Worm (Caenorhabditis elegans) whole organism, late embryonic: ENCODE results near the gene lgc-32.

ENCODE experiments used
- C08G9.2 ChIP-seq: sonication (generic microtip); optimal IDR thresholded peaks from 2 replicates; lab custom pipeline; 2016; ENCODE audit warnings: mild to moderate bottlenecking, missing genetic modification characterization, moderate library complexity, missing compliant biosample characterization
- C38D4.7 ChIP-seq: fragments of 200-800 bp; sonication (Bioruptor generic); optimal IDR thresholded peaks from 2 replicates; lab custom pipeline; 2018; ENCODE audit warnings: mild to moderate bottlenecking, missing genetic modification characterization, moderate library complexity, missing compliant biosample characterization
- K02D7.2 ChIP-seq: sonication (generic microtip); optimal IDR thresholded peaks from 2 replicates; lab custom pipeline; 2017; ENCODE audit warnings: mild to moderate bottlenecking, missing genetic modification characterization, missing compliant biosample characterization
- K09A11.1 ChIP-seq: sonication (generic microtip); optimal IDR thresholded peaks from 2 replicates; lab custom pipeline; 2017; ENCODE audit warnings: antibody characterized with exemption, mild to moderate bottlenecking, missing genetic modification characterization, missing compliant biosample characterization; ENCODE audit not compliant: insufficient read depth
- T23F11.4 ChIP-seq: fragments of 200-800 bp; sonication (Bioruptor generic); optimal IDR thresholded peaks from 2 replicates; lab custom pipeline; 2018; ENCODE audit warnings: mild to moderate bottlenecking, missing genetic modification characterization, missing compliant biosample characterization
- ahr-1 ChIP-seq: sonication (generic microtip); optimal IDR thresholded peaks from 2 replicates; lab custom pipeline; 2016; ENCODE audit warnings: missing genetic modification characterization, missing compliant biosample characterization
- ceh-34 ChIP-seq: sonication (generic microtip); optimal IDR thresholded peaks from 2 replicates; lab custom pipeline; 2016; ENCODE audit warnings: mild to moderate bottlenecking, missing genetic modification characterization, missing compliant biosample characterization
- ceh-6 ChIP-seq: fragments of 200-800 bp; sonication (Bioruptor generic); optimal IDR thresholded peaks from 2 replicates; lab custom pipeline; 2018; ENCODE audit warnings: mild to moderate bottlenecking, missing genetic modification characterization, missing compliant biosample characterization
- che-1 ChIP-seq: sonication (generic microtip); optimal IDR thresholded peaks from 2 replicates; lab custom pipeline; 2016; ENCODE audit warnings: mild to moderate bottlenecking, missing genetic modification characterization, missing compliant biosample characterization
- elt-2 ChIP-seq: sonication (generic microtip); optimal IDR thresholded peaks from 2 replicates; lab custom pipeline; 2016; ENCODE audit warnings: missing genetic modification reagents, missing genetic modification characterization, missing compliant biosample characterization
- ets-4 ChIP-seq: sonication (generic microtip); optimal IDR thresholded peaks from 2 replicates; lab custom pipeline; 2016; ENCODE audit warnings: missing genetic modification characterization, missing compliant biosample characterization
- eyg-1 ChIP-seq: sonication (generic microtip); optimal IDR thresholded peaks from 2 replicates; lab custom pipeline; 2016; ENCODE audit warnings: missing genotype, missing genetic modification characterization, missing compliant biosample characterization
- fax-1 ChIP-seq: sonication (generic microtip); optimal IDR thresholded peaks from 2 replicates; lab custom pipeline; 2016; ENCODE audit warnings: missing genotype, missing genetic modification characterization, missing compliant biosample characterization
- fkh-10 ChIP-seq: fragments of 150-350 bp; optimal IDR thresholded peaks from 2 replicates; lab custom pipeline; 2014; ENCODE audit warnings: missing biosample characterization, missing genetic modification reagents, missing genetic modification characterization
- fkh-6 ChIP-seq: sonication (generic microtip); optimal IDR thresholded peaks from 2 replicates; lab custom pipeline; 2016; ENCODE audit warnings: missing genetic modification characterization, missing compliant biosample characterization
- hlh-15 ChIP-seq: sonication (generic microtip); optimal IDR thresholded peaks from 2 replicates; lab custom pipeline; 2016; ENCODE audit warnings: missing genetic modification characterization, missing compliant biosample characterization
- hlh-30 ChIP-seq: sonication (generic microtip); optimal IDR thresholded peaks from 2 replicates; lab custom pipeline; 2017; ENCODE audit warnings: antibody characterized with exemption, missing genetic modification characterization, missing compliant biosample characterization; ENCODE audit not compliant: insufficient read depth
- hlh-8 ChIP-seq: sonication (generic microtip); optimal IDR thresholded peaks from 2 replicates; lab custom pipeline; 2016; ENCODE audit warnings: missing genotype, missing genetic modification characterization, missing compliant biosample characterization
- lim-6 ChIP-seq: sonication (generic microtip); optimal IDR thresholded peaks from 2 replicates; lab custom pipeline; 2016; ENCODE audit warnings: missing genetic modification characterization, missing compliant biosample characterization
- lin-11 ChIP-seq: fragments of 200-800 bp; sonication (Bioruptor generic); optimal IDR thresholded peaks from 2 replicates; lab custom pipeline; 2018; ENCODE audit warnings: mild to moderate bottlenecking, missing genetic modification characterization, missing compliant biosample characterization
- madf-2 ChIP-seq: sonication (generic microtip); optimal IDR thresholded peaks from 2 replicates; lab custom pipeline; 2017; ENCODE audit warnings: missing genetic modification characterization, missing compliant biosample characterization
- nhr-11 ChIP-seq: fragments of 150-350 bp; optimal IDR thresholded peaks from 2 replicates; lab custom pipeline; 2014; ENCODE audit warnings: missing biosample characterization, missing genetic modification characterization
- nhr-232 ChIP-seq: sonication (generic microtip); optimal IDR thresholded peaks from 2 replicates; lab custom pipeline; 2016; ENCODE audit warnings: missing genetic modification characterization, missing compliant biosample characterization
- npax-4 ChIP-seq: sonication (generic microtip); optimal IDR thresholded peaks from 2 replicates; lab custom pipeline; 2016; ENCODE audit warnings: missing genetic modification characterization, missing compliant biosample characterization
- pat-9 ChIP-seq: fragments of 200-800 bp; sonication (Bioruptor generic); optimal IDR thresholded peaks from 2 replicates; lab custom pipeline; 2018; ENCODE audit warnings: mild to moderate bottlenecking, missing genetic modification characterization, moderate library complexity, missing compliant biosample characterization
- pha-4 ChIP-seq: fragments of 150-350 bp; optimal IDR thresholded peaks from 2 replicates; lab custom pipeline; 2018; ENCODE audit warnings: missing biosample characterization, missing genetic modification reagents, missing genetic modification characterization
- pqm-1 ChIP-seq: sonication (generic microtip); optimal IDR thresholded peaks from 2 replicates; lab custom pipeline; 2016; ENCODE audit warnings: missing genetic modification characterization, missing compliant biosample characterization
- pros-1 ChIP-seq: fragments of 150-350 bp; optimal IDR thresholded peaks from 2 replicates; lab custom pipeline; 2014; ENCODE audit warnings: missing biosample characterization, missing genetic modification reagents, missing genetic modification characterization
- sdc-2 ChIP-seq: sonication (generic microtip); optimal IDR thresholded peaks from 2 replicates; lab custom pipeline; 2016; ENCODE audit warnings: missing genotype, missing genetic modification characterization, missing compliant biosample characterization
- sox-4 ChIP-seq: sonication (generic microtip); optimal IDR thresholded peaks from 2 replicates; lab custom pipeline; 2017; ENCODE audit warnings: mild to moderate bottlenecking, missing genetic modification characterization, inconsistent platforms, missing compliant biosample characterization
- syd-9 ChIP-seq: sonication (generic microtip); optimal IDR thresholded peaks from 2 replicates; lab custom pipeline; 2016; ENCODE audit warnings: mild to moderate bottlenecking, missing genetic modification characterization, moderate library complexity, missing compliant biosample characterization
- tbx-2 ChIP-seq: sonication (generic microtip); optimal IDR thresholded peaks from 2 replicates; lab custom pipeline; 2016; ENCODE audit warnings: missing genetic modification characterization, missing compliant biosample characterization
- tbx-7 ChIP-seq: sonication (generic microtip); optimal IDR thresholded peaks from 2 replicates; lab custom pipeline; 2016; ENCODE audit warnings: missing genotype, missing genetic modification characterization, missing compliant biosample characterization
- ttx-3 ChIP-seq: sonication (generic microtip); optimal IDR thresholded peaks from 2 replicates; lab custom pipeline; 2016; ENCODE audit warnings: missing genetic modification reagents, missing genetic modification characterization, missing compliant biosample characterization
- unc-55 ChIP-seq: sonication (generic microtip); optimal IDR thresholded peaks from 2 replicates; lab custom pipeline; 2017; ENCODE audit warnings: missing biosample characterization, missing genetic modification reagents, missing genetic modification characterization

The lgc-32 gene

DNA sequence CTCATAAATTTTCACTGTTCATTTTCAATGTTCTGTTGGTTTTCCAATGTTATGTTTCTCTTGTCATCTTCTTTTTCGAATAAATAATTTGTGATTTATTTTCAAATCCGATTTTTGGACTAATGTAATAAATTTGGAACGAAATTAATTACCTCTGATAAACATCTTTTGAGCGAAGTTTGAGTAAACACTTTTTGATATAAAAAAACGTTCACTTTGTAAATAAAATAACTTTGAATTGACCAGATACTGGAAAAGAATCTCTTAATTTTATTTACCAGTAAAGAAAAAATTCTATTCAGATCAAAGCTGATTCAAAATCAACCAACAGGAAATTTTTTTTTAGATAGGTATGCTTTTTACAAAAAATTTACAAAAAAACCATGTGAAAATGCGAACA is at the start of gene lgc-32:
Gene lgc-32 (plus strand): TSS at position 301 of the 400 bp plus-strand sequence.
- TF ChIP-seq C08G9.2 (tag; lab: Kevin White, UChicago) (no peak), lin-11 (tag; lab: Kevin White, UChicago) (no peak), fkh-10 (GFP tag; lab: Kevin White, UChicago) (no peak), nhr-11 (tag; lab: Kevin White, UChicago) (no peak), che-1 (tag; lab: Kevin White, UChicago) (no peak), C38D4.7 (no peak), tbx-2 (no peak), sdc-2 (tag; lab: Kevin White, UChicago) (no peak), lim-6 (tag; lab: Kevin White, UChicago) (no peak), ahr-1 (tag; lab: Kevin White, UChicago) (no peak), K02D7.2 (tag; lab: Kevin White, UChicago) (no peak), pros-1 (tag; lab: Kevin White, UChicago) (no peak), tbx-7 (tag; lab: Kevin White, UChicago) (no peak), fax-1 (tag; lab: Kevin White, UChicago) (no peak), hlh-15 (tag; lab: Kevin White, UChicago) (no peak)

DNA sequence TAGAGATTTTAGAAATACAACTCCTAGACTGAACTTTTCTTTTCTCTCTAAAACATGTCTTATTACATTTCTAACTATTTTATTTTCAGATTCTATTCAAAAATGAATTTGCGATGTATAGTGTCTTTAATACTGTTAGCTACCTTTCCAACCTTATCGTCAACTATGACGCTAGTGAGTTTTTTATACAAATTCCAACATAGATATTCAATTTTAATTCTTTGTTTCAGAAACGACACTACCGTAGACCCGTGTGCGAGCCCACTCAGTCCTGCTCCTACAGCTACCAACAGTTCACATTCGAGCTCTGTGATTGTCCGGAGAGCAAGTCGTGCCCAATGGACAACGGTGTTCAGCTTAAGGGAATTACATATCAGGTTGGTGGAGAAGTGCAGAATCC is 42.8 kb upstream of the lgc-32 start, which contains the start of gene M6.4:
Gene M6.4 (plus strand): TSS at position 55 of the 400 bp plus-strand sequence.
- TF ChIP-seq ttx-3 (tag; lab: Kevin White, UChicago): no peak
- no peak for TF ChIP-seq che-1 (tag; lab: Kevin White, UChicago)
- TF ChIP-seq nhr-232 (tag; lab: Kevin White, UChicago): no peak
- TF ChIP-seq T23F11.4: no peak
- no peak for TF ChIP-seq pat-9
- no peak for TF ChIP-seq eyg-1 (tag; lab: Kevin White, UChicago)
- no peak for TF ChIP-seq madf-2
- no peak for TF ChIP-seq ceh-34 (tag; lab: Kevin White, UChicago)
- no peak for TF ChIP-seq lim-6 (tag; lab: Kevin White, UChicago)
- TF ChIP-seq tbx-7 (tag; lab: Kevin White, UChicago): no peak
- no peak for TF ChIP-seq elt-2 (tag; lab: Kevin White, UChicago)
- TF ChIP-seq pqm-1 (tag; lab: Kevin White, UChicago): no peak
- no peak for TF ChIP-seq sox-4
- TF ChIP-seq fkh-6 (tag; lab: Kevin White, UChicago): no peak
- TF ChIP-seq hlh-30 (tag; lab: Kevin White, UChicago): no peak
- no peak for TF ChIP-seq ceh-6 (GFP tag; lab: Kevin White, UChicago)

DNA sequence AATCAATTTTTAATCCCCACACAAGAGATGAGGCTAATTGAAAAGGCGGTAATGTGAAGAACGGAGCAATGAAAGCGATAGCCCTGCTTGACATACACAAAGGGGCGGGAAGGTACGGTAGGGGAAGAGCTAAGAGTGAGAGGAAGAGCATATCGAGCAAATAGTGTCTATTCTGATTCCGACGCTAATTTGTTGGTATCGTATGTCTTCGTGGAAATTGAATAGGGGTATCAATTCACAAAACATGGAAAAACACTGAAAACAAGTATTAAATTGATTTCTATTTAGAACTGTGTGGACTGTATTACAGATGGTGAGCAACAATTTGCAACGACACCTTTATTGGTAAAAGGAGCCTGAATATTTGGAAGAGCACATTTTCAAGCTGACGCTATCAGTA is 35.0 kb upstream of the lgc-32 start, which contains the start of gene pha-2:
Gene pha-2 (minus strand): TSS at position 101 of the 400 bp plus-strand sequence.
- TF ChIP-seq pha-4 (tag; lab: Kevin White, UChicago): no peak
- TF ChIP-seq K09A11.1 (tag; lab: Kevin White, UChicago): no peak
- no peak for TF ChIP-seq hlh-8
- TF ChIP-seq elt-2 (tag; lab: Kevin White, UChicago): no peak

DNA sequence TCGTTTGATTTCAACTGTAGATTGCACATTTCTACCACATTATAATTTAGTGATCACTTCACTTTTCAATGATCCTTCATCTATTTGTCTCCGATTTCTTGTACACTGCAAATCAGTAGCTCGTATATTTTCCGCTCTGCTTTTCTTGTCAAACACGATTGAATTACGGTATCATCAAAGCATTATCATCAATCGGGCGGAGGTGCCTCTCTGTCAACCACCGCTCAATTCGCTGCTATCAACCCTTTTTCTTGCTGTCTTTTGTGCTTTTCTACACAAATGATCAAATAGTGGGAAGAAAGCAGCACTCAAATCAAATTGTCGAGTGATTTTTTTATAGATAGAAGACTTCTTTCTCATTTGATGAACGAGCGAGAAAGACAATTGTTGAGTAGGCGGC is 34.3 kb upstream of the lgc-32 start:
- TF ChIP-seq tbx-2 (no peak), unc-55 (GFP tag; lab: Kevin White, UChicago) (no peak), npax-4 (tag; lab: Kevin White, UChicago) (no peak), C38D4.7 (no peak)

DNA sequence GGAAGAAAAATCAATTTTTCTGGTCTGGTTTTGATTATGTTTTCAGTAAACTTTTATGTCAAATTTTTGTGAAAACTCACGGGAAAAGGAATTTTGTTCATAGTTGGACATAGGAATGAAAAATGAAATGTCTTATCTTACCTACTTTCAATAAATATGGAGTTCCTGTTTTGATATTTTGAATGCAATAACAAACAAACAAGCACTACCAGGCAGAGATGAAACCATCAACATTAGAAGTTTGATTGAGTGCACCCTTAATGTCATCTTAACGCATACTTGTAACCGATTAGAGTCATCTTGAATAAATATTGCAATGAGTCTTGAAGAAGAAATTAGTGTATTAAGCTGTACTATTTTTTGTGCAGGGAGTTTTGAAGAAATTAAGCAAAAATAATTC is 30.5 kb upstream of the lgc-32 start, which contains the start of gene M6.11:
Gene M6.11 (minus strand): TSS at position 101 of the 400 bp plus-strand sequence.
- no peak for TF ChIP-seq syd-9 (tag; lab: Kevin White, UChicago)
- no peak for TF ChIP-seq npax-4 (tag; lab: Kevin White, UChicago)
- no peak for TF ChIP-seq ets-4 (tag; lab: Kevin White, UChicago)
- no peak for TF ChIP-seq nhr-11 (tag; lab: Kevin White, UChicago)
- TF ChIP-seq ahr-1 (tag; lab: Kevin White, UChicago): no peak
- no peak for TF ChIP-seq hlh-15 (tag; lab: Kevin White, UChicago)
- TF ChIP-seq, all 69 proteins: peak for 0
